Fruit fly (Drosophila melanogaster): ENCODE measurements around the gene CG33299.
A peak's percentile ranks its signal among the peaks of the same experiment; 100 is the strongest.

DNA sequence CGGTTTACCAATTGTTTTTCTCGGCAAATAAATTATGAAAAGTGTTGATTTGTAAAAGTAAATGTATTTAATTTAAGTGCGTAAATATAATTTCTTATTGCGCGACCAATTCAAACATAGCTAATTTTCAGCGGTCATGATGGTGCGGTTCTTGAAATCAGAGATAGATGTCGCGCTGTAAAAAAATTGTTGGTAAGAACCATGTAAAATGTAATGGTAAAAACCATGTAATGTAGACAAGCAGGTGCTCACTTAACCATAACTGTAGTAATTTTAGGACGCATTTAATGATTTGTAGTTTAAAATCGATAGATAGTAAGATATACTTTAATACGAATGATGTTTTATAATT, 43.8 kb upstream of the CG33299 start:
- TF ChIP-seq CG8478 (optimal IDR thresholded peaks at IDR 0.05) (no peak), CTCF (optimal IDR thresholded peaks at IDR 0.05) (peak in 1 of 2 experiments; percentile 88)
